Worm (Caenorhabditis elegans) whole organism, young adult: ENCODE data around the gene hpo-10.

ENCODE experiments used
- B0019.2 ChIP-seq: fragments of 200-800 bp; sonication (Bioruptor generic); conservative IDR thresholded peaks from 2 replicates; pipeline ENCODE4 v1.3.6; 2022; ENCODE audit warnings: missing genetic modification reagents, missing genetic modification characterization, missing compliant biosample characterization
- B0336.3 ChIP-seq: fragments of 200-800 bp; sonication (Bioruptor generic); IDR thresholded peaks from 2 replicates; pipeline ENCODE4 v1.3.6; 2022; ENCODE audit warnings: missing genetic modification characterization, missing compliant biosample characterization
- C06A6.2 ChIP-seq: fragments of 200-800 bp; sonication (Bioruptor generic); conservative IDR thresholded peaks from 2 replicates; pipeline ENCODE4 v1.3.6; 2022; ENCODE audit warnings: missing genetic modification characterization, missing compliant biosample characterization
- C17E4.6 ChIP-seq: fragments of 200-800 bp; sonication (Bioruptor generic); IDR thresholded peaks from 2 replicates; pipeline ENCODE4 v1.3.6; 2022; ENCODE audit warnings: missing genetic modification reagents, missing genetic modification characterization, missing compliant biosample characterization
- F52B5.7 ChIP-seq: sonication (generic microtip); optimal IDR thresholded peaks from 2 replicates; lab custom pipeline; 2016; ENCODE audit warnings: mild to moderate bottlenecking, missing genetic modification characterization, missing compliant biosample characterization
- F57A8.1 ChIP-seq: fragments of 200-800 bp; sonication (Bioruptor generic); optimal IDR thresholded peaks from 2 replicates; lab custom pipeline; 2018; ENCODE audit warnings: mild to moderate bottlenecking, missing genetic modification characterization, moderate library complexity, missing compliant biosample characterization
- K11D2.4 ChIP-seq: fragments of 200-800 bp; sonication (Bioruptor generic); IDR thresholded peaks from 2 replicates; pipeline ENCODE4 v1.3.6; 2022; ENCODE audit warnings: missing genetic modification reagents, missing genetic modification characterization, missing compliant biosample characterization
- T26A5.8 ChIP-seq: sonication (generic microtip); optimal IDR thresholded peaks from 2 replicates; lab custom pipeline; 2016; ENCODE audit warnings: missing genetic modification characterization, missing compliant biosample characterization
- Y53F4B.3 ChIP-seq: fragments of 200-800 bp; sonication (Bioruptor generic); IDR thresholded peaks from 2 replicates; pipeline ENCODE4 v1.3.6; 2022; ENCODE audit warnings: missing genetic modification reagents, missing genetic modification characterization, missing compliant biosample characterization
- Y53G8AR.9 ChIP-seq: fragments of 200-800 bp; sonication (Bioruptor generic); conservative IDR thresholded peaks from 2 replicates; pipeline ENCODE4 v1.3.6; 2022; ENCODE audit warnings: missing genetic modification reagents, missing genetic modification characterization, missing compliant biosample characterization
- Y56A3A.18 ChIP-seq: fragments of 200-800 bp; sonication (Bioruptor generic); IDR thresholded peaks from 2 replicates; pipeline ENCODE4 v1.3.6; 2022; ENCODE audit warnings: missing genetic modification reagents, missing genetic modification characterization, missing compliant biosample characterization
- Y79H2A.3 ChIP-seq: fragments of 200-800 bp; sonication (Bioruptor generic); conservative IDR thresholded peaks from 2 replicates; pipeline ENCODE4 v1.3.6; 2022; ENCODE audit warnings: missing genetic modification reagents, missing genetic modification characterization, missing compliant biosample characterization
- atf-7 ChIP-seq: sonication (generic microtip); optimal IDR thresholded peaks from 2 replicates; lab custom pipeline; 2017; ENCODE audit warnings: mild to moderate bottlenecking, missing genetic modification characterization, missing compliant biosample characterization
- attf-6 ChIP-seq: fragments of 200-800 bp; sonication (Bioruptor generic); IDR thresholded peaks from 2 replicates; pipeline ENCODE4 v1.3.6; 2022; ENCODE audit warnings: missing genetic modification reagents, missing genetic modification characterization, missing compliant biosample characterization
- bed-1 ChIP-seq: fragments of 200-800 bp; sonication (Bioruptor generic); IDR thresholded peaks from 2 replicates; pipeline ENCODE4 v1.3.6; 2022; ENCODE audit warnings: missing genetic modification reagents, missing genetic modification characterization, missing compliant biosample characterization
- bed-2 ChIP-seq: fragments of 200-800 bp; sonication (Bioruptor generic); IDR thresholded peaks from 2 replicates; pipeline ENCODE4 v1.3.6; 2022; ENCODE audit warnings: missing genetic modification reagents, missing genetic modification characterization, missing compliant biosample characterization
- cebp-1 ChIP-seq, 2 experiments: fragments of 200-800 bp in 1 of 2; sonication (Bioruptor generic) in 1 of 2; sonication (generic microtip) in 1 of 2; IDR thresholded peaks in 1 of 2; optimal IDR thresholded peaks in 1 of 2; 2 replicates each; pipeline versions ENCODE4 v1.3.6 to Lab custom; 2017 to 2022; ENCODE audit warnings: missing compliant biosample characterization in 2 of 2, missing genetic modification characterization in 2 of 2, mild to moderate bottlenecking in 1 of 2, missing genetic modification reagents in 1 of 2, moderate library complexity in 1 of 2
- cebp-2 ChIP-seq: fragments of 200-800 bp; sonication (Bioruptor generic); IDR thresholded peaks from 2 replicates; pipeline ENCODE4 v1.3.6; 2022; ENCODE audit warnings: missing genetic modification characterization, missing compliant biosample characterization
- ceh-100 ChIP-seq: fragments of 200-800 bp; sonication (Bioruptor generic); IDR thresholded peaks from 2 replicates; pipeline ENCODE4 v1.3.6; 2022; ENCODE audit warnings: missing genetic modification reagents, missing genetic modification characterization, missing compliant biosample characterization
- chd-7 ChIP-seq: sonication (generic microtip); optimal IDR thresholded peaks from 2 replicates; lab custom pipeline; 2016; ENCODE audit warnings: mild to moderate bottlenecking, missing genetic modification characterization, moderate library complexity, missing compliant biosample characterization
- die-1 ChIP-seq: sonication (generic microtip); optimal IDR thresholded peaks from 2 replicates; lab custom pipeline; 2016; ENCODE audit warnings: missing genotype, mild to moderate bottlenecking, missing genetic modification characterization, missing compliant biosample characterization
- dpl-1 ChIP-seq: fragments of 150-350 bp; optimal IDR thresholded peaks from 2 replicates; lab custom pipeline; 2014; ENCODE audit warnings: missing biosample characterization, missing genetic modification reagents, missing genetic modification characterization
- efl-1 ChIP-seq: fragments of 150-350 bp; optimal IDR thresholded peaks from 2 replicates; lab custom pipeline; 2014; ENCODE audit warnings: missing biosample characterization, missing genetic modification reagents, missing genetic modification characterization
- egl-44 ChIP-seq: fragments of 200-800 bp; sonication (Bioruptor generic); IDR thresholded peaks from 2 replicates; pipeline ENCODE4 v1.3.6; 2022; ENCODE audit warnings: missing genetic modification reagents, missing genetic modification characterization, missing compliant biosample characterization
- ekl-4 ChIP-seq: fragments of 200-800 bp; sonication (Bioruptor generic); IDR thresholded peaks from 2 replicates; pipeline ENCODE4 v1.3.6; 2022; ENCODE audit warnings: missing genetic modification reagents, missing genetic modification characterization, missing compliant biosample characterization
- hmg-1.2 ChIP-seq: fragments of 200-800 bp; sonication (Bioruptor generic); IDR thresholded peaks from 2 replicates; pipeline ENCODE4 v1.3.6; 2022; ENCODE audit warnings: missing genetic modification reagents, missing genetic modification characterization, missing compliant biosample characterization
- hsf-1 ChIP-seq: fragments of 200-800 bp; sonication (Bioruptor generic); IDR thresholded peaks from 2 replicates; pipeline ENCODE4 v1.3.6; 2022; ENCODE audit warnings: missing genetic modification reagents, missing genetic modification characterization, missing compliant biosample characterization
- lin-40 ChIP-seq: sonication (generic microtip); optimal IDR thresholded peaks from 2 replicates; lab custom pipeline; 2016; ENCODE audit warnings: missing genetic modification characterization, mild to moderate bottlenecking, missing compliant biosample characterization, missing genotype, missing genetic modification reagents
- lsl-1 ChIP-seq: fragments of 200-800 bp; sonication (Bioruptor generic); optimal IDR thresholded peaks from 2 replicates; lab custom pipeline; 2018; ENCODE audit warnings: mild to moderate bottlenecking, missing genetic modification characterization, moderate library complexity, missing compliant biosample characterization
- madf-6 ChIP-seq: fragments of 200-800 bp; sonication (Bioruptor generic); IDR thresholded peaks from 2 replicates; pipeline ENCODE4 v1.3.6; 2022; ENCODE audit warnings: missing genetic modification reagents, missing genetic modification characterization, missing compliant biosample characterization
- madf-8 ChIP-seq: fragments of 200-800 bp; sonication (Bioruptor generic); conservative IDR thresholded peaks from 2 replicates; pipeline ENCODE4 v1.3.6; 2022; ENCODE audit warnings: missing genetic modification reagents, missing genetic modification characterization, missing compliant biosample characterization
- mcd-1 ChIP-seq: fragments of 200-800 bp; sonication (Bioruptor generic); IDR thresholded peaks from 2 replicates; pipeline ENCODE4 v1.3.6; 2022; ENCODE audit warnings: missing genetic modification reagents, missing genetic modification characterization, missing compliant biosample characterization
- nfyb-1 ChIP-seq: fragments of 200-800 bp; sonication (Bioruptor generic); IDR thresholded peaks from 2 replicates; pipeline ENCODE4 v1.3.6; 2022; ENCODE audit warnings: missing genetic modification reagents, missing genetic modification characterization, missing compliant biosample characterization
- nhr-80 ChIP-seq: sonication (generic microtip); optimal IDR thresholded peaks from 2 replicates; lab custom pipeline; 2016; ENCODE audit warnings: missing genetic modification characterization, missing compliant biosample characterization
- rcor-1 ChIP-seq: fragments of 200-800 bp; sonication (Bioruptor generic); IDR thresholded peaks from 2 replicates; pipeline ENCODE4 v1.3.6; 2022; ENCODE audit warnings: missing genetic modification reagents, missing genetic modification characterization, missing compliant biosample characterization
- sdz-38 ChIP-seq: sonication (generic microtip); optimal IDR thresholded peaks from 2 replicates; lab custom pipeline; 2016; ENCODE audit warnings: missing genotype, missing genetic modification characterization, missing compliant biosample characterization
- snpc-4 ChIP-seq, 5 experiments: fragments of 150-350 bp in 1 of 5; sonication (generic microtip) in 4 of 5; optimal IDR thresholded peaks; 2 replicates each; lab custom pipeline; 2014 to 2018; ENCODE audit warnings: missing genetic modification characterization in 5 of 5, missing biosample characterization in 3 of 5, antibody characterized with exemption in 2 of 5, mild to moderate bottlenecking in 2 of 5, missing compliant biosample characterization in 2 of 5, missing genotype in 2 of 5, moderate library complexity in 2 of 5, missing genetic modification reagents in 1 of 5
- somi-1 ChIP-seq: fragments of 200-800 bp; sonication (Bioruptor generic); optimal IDR thresholded peaks from 2 replicates; lab custom pipeline; 2018; ENCODE audit warnings: mild to moderate bottlenecking, missing genetic modification characterization, missing compliant biosample characterization
- sptf-2 ChIP-seq: fragments of 200-800 bp; sonication (Bioruptor generic); optimal IDR thresholded peaks from 2 replicates; lab custom pipeline; 2018; ENCODE audit warnings: mild to moderate bottlenecking, missing genetic modification characterization, missing compliant biosample characterization
- ztf-26 ChIP-seq: sonication (generic microtip); optimal IDR thresholded peaks from 2 replicates; lab custom pipeline; 2017; ENCODE audit warnings: missing genetic modification characterization, missing compliant biosample characterization

Gene hpo-10

DNA sequence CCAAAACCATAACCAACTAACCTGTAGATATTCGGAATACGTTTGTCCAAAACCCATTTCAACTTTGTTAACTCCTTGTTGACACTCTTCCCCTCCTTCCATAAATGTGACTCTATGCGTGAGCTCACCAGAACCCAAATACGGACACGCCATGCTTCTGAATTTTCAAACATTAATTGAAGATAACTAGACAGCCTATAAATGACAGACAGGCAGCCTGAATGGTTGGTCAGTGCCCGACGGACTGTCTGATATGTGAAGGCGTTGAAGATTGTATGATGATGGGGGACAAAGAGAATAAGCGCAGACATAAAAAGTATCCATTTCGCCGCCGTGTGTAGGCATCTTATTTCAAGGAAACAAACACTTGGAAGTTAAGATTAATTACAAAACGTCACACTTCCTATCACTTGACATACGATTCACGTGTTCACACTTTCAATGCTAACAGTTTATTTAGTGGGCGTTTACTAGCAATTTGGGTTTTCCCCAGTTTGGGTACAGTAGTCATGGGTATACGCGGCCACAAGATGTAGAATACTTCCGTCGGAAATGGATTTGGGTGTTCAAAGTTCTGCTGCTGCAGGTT, 40.6 kb downstream of the hpo-10 start, which contains the start of the genes tdo-2 and C28H8.2:
Gene tdo-2, minus strand, starts transcription at position 157 of the 589 bp plus-strand sequence.
Gene C28H8.2, plus strand, starts transcription at position 524 of the 589 bp plus-strand sequence.
- no peak for TF ChIP-seq F57A8.1 (GFP tag; lab: Kevin White, UChicago)
- no peak for TF ChIP-seq madf-8 (GFP tag; lab: Robert Waterston, UW)
- TF ChIP-seq chd-7, result peak; percentile 16
- no peak for TF ChIP-seq Y53F4B.3 (GFP tag; lab: Robert Waterston, UW)
- TF ChIP-seq die-1 (tag; lab: Kevin White, UChicago), result peak; percentile 39
- TF ChIP-seq nfyb-1 (GFP tag; lab: Robert Waterston, UW), result 0 out of 2 replicates have a peak, but pooled peaks have one; percentile 13
- TF ChIP-seq hsf-1 (GFP tag; lab: Robert Waterston, UW), result 0 out of 2 replicates have a peak, but pooled peaks have one; percentile 26
- TF ChIP-seq bed-2 (GFP tag; lab: Robert Waterston, UW), result no peak
- no peak for TF ChIP-seq attf-6 (GFP tag; lab: Robert Waterston, UW)
- no peak for TF ChIP-seq cebp-1 (GFP tag; IDR thresholded peaks at IDR 0.05; lab: Robert Waterston, UW)
- peak; percentile 36 for TF ChIP-seq cebp-1 (tag; optimal IDR thresholded peaks at IDR 0.05; lab: Kevin White, UChicago)
- no peak for TF ChIP-seq sdz-38 (tag; lab: Kevin White, UChicago)
- TF ChIP-seq ztf-26 (tag; lab: Kevin White, UChicago), result peak; percentile 77
- TF ChIP-seq nhr-80 (tag; lab: Kevin White, UChicago), result no peak
- TF ChIP-seq lin-40 (tag; lab: Kevin White, UChicago), result peak; percentile 43
- no peak for TF ChIP-seq Y56A3A.18 (GFP tag; lab: Robert Waterston, UW)
- TF ChIP-seq C06A6.2, result peak; percentile 71; the same call in 1 of the 2 replicates
- TF ChIP-seq bed-1 (GFP tag; lab: Robert Waterston, UW), result no peak
- no peak for TF ChIP-seq madf-6 (GFP tag; lab: Robert Waterston, UW)
- peak; percentile 58; the same call in 1 of the 2 replicates for TF ChIP-seq K11D2.4 (GFP tag; lab: Robert Waterston, UW)
- TF ChIP-seq B0336.3 (GFP tag; lab: Robert Waterston, UW), result no peak
- no peak for TF ChIP-seq lsl-1 (GFP tag; lab: Kevin White, UChicago)
- no peak for TF ChIP-seq hmg-1.2 (GFP tag; lab: Robert Waterston, UW)
- TF ChIP-seq somi-1 (GFP tag; lab: Kevin White, UChicago), result peak; percentile 66
- TF ChIP-seq Y79H2A.3 (GFP tag; lab: Robert Waterston, UW), result no peak
- peak; percentile 8; the same call in 1 of the 2 replicates for TF ChIP-seq mcd-1
- peak; percentile 19 for TF ChIP-seq atf-7 (tag; lab: Kevin White, UChicago)
- TF ChIP-seq dpl-1 (GFP tag; lab: Kevin White, UChicago), result no peak

DNA sequence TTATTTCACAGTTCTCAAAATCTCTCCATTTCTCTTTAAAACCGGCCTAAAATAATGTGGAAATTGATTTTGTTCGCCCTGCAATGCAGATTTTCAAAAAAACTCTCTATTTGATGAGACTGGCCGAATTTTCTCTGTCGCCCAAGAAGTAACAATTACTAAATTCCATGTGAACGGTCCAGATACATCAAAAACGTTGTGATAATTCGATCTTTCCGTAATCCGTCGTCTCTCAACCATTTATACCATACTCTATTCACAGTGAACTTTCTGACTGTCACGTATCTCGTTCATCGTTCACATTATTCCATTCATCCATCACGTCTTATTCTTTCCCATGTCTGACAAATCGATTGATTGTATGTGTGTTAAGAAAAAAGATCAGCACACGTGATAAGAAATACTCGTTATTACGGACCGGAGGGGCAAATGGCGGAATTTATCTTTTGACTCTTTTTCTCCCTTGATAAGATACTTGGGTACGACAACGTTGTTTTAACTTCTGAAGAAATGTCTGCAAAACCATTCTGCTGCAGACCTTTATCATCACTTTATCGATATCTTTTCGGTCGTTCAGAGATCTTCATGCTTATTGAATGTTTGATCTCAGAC, 41.9 kb downstream of the hpo-10 start:
- TF ChIP-seq ztf-26 (tag; lab: Kevin White, UChicago) (peak; percentile 36), sptf-2 (GFP tag; lab: Kevin White, UChicago) (no peak), lin-40 (tag; lab: Kevin White, UChicago) (peak; percentile 0), somi-1 (GFP tag; lab: Kevin White, UChicago) (peak; percentile 6), rcor-1 (GFP tag; lab: Robert Waterston, UW) (no peak), egl-44 (GFP tag; lab: Robert Waterston, UW) (no peak)

DNA sequence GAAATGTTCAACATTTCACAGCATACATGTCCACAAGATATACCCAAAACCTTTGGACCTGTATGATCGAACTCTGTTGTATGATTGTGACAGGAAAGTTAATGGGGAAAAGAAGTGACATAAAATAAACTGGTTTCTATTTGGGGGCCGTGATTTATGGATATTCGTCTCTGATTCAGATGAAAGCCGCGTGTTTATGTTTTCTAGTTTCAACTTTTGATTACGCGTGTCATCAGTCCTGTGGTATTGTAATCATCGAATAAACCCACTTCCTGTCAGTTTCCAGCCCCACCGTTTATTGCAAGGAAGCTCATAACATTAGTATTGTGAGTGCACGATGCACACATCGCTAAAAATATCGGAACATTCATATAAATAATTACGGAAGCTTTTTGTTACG, 42.9 kb downstream of the hpo-10 start:
- TF ChIP-seq C17E4.6, result no peak
- no peak for TF ChIP-seq ceh-100 (GFP tag; lab: Robert Waterston, UW)
- TF ChIP-seq T26A5.8 (tag; lab: Kevin White, UChicago), result no peak
- no peak for TF ChIP-seq Y53G8AR.9
- TF ChIP-seq B0019.2 (GFP tag; lab: Robert Waterston, UW), result no peak
- TF ChIP-seq B0336.3 (GFP tag; lab: Robert Waterston, UW), result no peak
- no peak for TF ChIP-seq cebp-2 (GFP tag; lab: Robert Waterston, UW)
- no peak for TF ChIP-seq ekl-4 (GFP tag; lab: Robert Waterston, UW)
- no peak for TF ChIP-seq F52B5.7 (tag; lab: Kevin White, UChicago)
- TF ChIP-seq atf-7 (tag; lab: Kevin White, UChicago), result no peak
- TF ChIP-seq lsl-1 (GFP tag; lab: Kevin White, UChicago), result no peak
- TF ChIP-seq efl-1 (GFP tag; lab: Kevin White, UChicago), result no peak
- no peak for TF ChIP-seq snpc-4 (GFP tag; optimal IDR thresholded peaks at IDR 0.05; lab: Kevin White, UChicago)
- TF ChIP-seq snpc-4 (tag; optimal IDR thresholded peaks at IDR 0.05; lab: Kevin White, UChicago), result no peak
